Worm (Caenorhabditis elegans) whole organism, young adult: ENCODE results near the gene pes-9.

Experiments used
- B0019.2 ChIP-seq: fragments of 200-800 bp; sonication (Bioruptor generic); conservative IDR thresholded peaks from 2 replicates; pipeline ENCODE4 v1.3.6; 2022; ENCODE audit warnings: missing genetic modification reagents, missing genetic modification characterization, missing compliant biosample characterization
- B0035.1 ChIP-seq: sonication (generic microtip); optimal IDR thresholded peaks from 2 replicates; lab custom pipeline; 2016; ENCODE audit warnings: missing genetic modification characterization, mild to moderate bottlenecking, missing compliant biosample characterization, missing genotype, missing genetic modification reagents
- C17E4.6 ChIP-seq: fragments of 200-800 bp; sonication (Bioruptor generic); IDR thresholded peaks from 2 replicates; pipeline ENCODE4 v1.3.6; 2022; ENCODE audit warnings: missing genetic modification reagents, missing genetic modification characterization, missing compliant biosample characterization
- D2030.7 ChIP-seq: fragments of 200-800 bp; sonication (Bioruptor generic); IDR thresholded peaks from 2 replicates; pipeline ENCODE4 v1.3.6; 2022; ENCODE audit warnings: missing genetic modification reagents, missing genetic modification characterization, missing compliant biosample characterization
- F33H1.4 ChIP-seq: fragments of 200-800 bp; sonication (Bioruptor generic); IDR thresholded peaks from 2 replicates; pipeline ENCODE4 v1.3.6; 2022; ENCODE audit warnings: missing genetic modification reagents, missing genetic modification characterization, missing compliant biosample characterization
- F39B2.1 ChIP-seq: fragments of 200-800 bp; sonication (Bioruptor generic); IDR thresholded peaks from 2 replicates; pipeline ENCODE4 v1.3.6; 2022; ENCODE audit warnings: missing genetic modification reagents, missing genetic modification characterization, missing compliant biosample characterization
- F49E8.2 ChIP-seq: sonication (generic microtip); optimal IDR thresholded peaks from 3 replicates; lab custom pipeline; 2017; ENCODE audit warnings: missing genetic modification characterization, mild to moderate bottlenecking, missing compliant biosample characterization, antibody characterized with exemption, moderate library complexity; ENCODE audit not compliant: insufficient read depth
- F52B5.7 ChIP-seq: sonication (generic microtip); optimal IDR thresholded peaks from 2 replicates; lab custom pipeline; 2016; ENCODE audit warnings: mild to moderate bottlenecking, missing genetic modification characterization, missing compliant biosample characterization
- F55B11.4 ChIP-seq: sonication (generic microtip); optimal IDR thresholded peaks from 2 replicates; lab custom pipeline; 2016; ENCODE audit warnings: missing compliant biosample characterization, missing genetic modification characterization, borderline replicate concordance; ENCODE audit not compliant: insufficient read depth
- T26A5.8 ChIP-seq: sonication (generic microtip); optimal IDR thresholded peaks from 2 replicates; lab custom pipeline; 2016; ENCODE audit warnings: missing genetic modification characterization, missing compliant biosample characterization
- akir-1 ChIP-seq: fragments of 200-800 bp; sonication (Bioruptor generic); optimal IDR thresholded peaks from 2 replicates; lab custom pipeline; 2018; ENCODE audit warnings: mild to moderate bottlenecking, missing genetic modification characterization, moderate library complexity, missing compliant biosample characterization
- aptf-2 ChIP-seq: fragments of 200-800 bp; sonication (Bioruptor generic); conservative IDR thresholded peaks from 2 replicates; pipeline ENCODE4 v1.3.6; 2022; ENCODE audit warnings: missing genetic modification reagents, missing genetic modification characterization, missing compliant biosample characterization
- athp-1 ChIP-seq: sonication (generic microtip); optimal IDR thresholded peaks from 2 replicates; lab custom pipeline; 2017; ENCODE audit warnings: mild to moderate bottlenecking, missing genetic modification characterization, missing compliant biosample characterization
- ceh-58 ChIP-seq: fragments of 200-800 bp; sonication (Bioruptor generic); IDR thresholded peaks from 2 replicates; pipeline ENCODE4 v1.3.6; 2022; ENCODE audit warnings: missing genetic modification characterization, missing compliant biosample characterization
- ceh-91 ChIP-seq: fragments of 200-800 bp; sonication (Bioruptor generic); IDR thresholded peaks from 2 replicates; pipeline ENCODE4 v1.3.6; 2022; ENCODE audit warnings: missing genetic modification reagents, missing genetic modification characterization, missing compliant biosample characterization
- efl-1 ChIP-seq: fragments of 150-350 bp; optimal IDR thresholded peaks from 2 replicates; lab custom pipeline; 2014; ENCODE audit warnings: missing biosample characterization, missing genetic modification reagents, missing genetic modification characterization
- egl-18 ChIP-seq: fragments of 200-800 bp; sonication (Bioruptor generic); IDR thresholded peaks from 2 replicates; pipeline ENCODE4 v1.3.6; 2022; ENCODE audit warnings: missing genetic modification reagents, missing genetic modification characterization, missing compliant biosample characterization
- ekl-4 ChIP-seq: fragments of 200-800 bp; sonication (Bioruptor generic); IDR thresholded peaks from 2 replicates; pipeline ENCODE4 v1.3.6; 2022; ENCODE audit warnings: missing genetic modification reagents, missing genetic modification characterization, missing compliant biosample characterization
- gei-17 ChIP-seq: fragments of 200-800 bp; sonication (Bioruptor generic); optimal IDR thresholded peaks from 2 replicates; lab custom pipeline; 2018; ENCODE audit warnings: mild to moderate bottlenecking, missing genetic modification characterization, missing compliant biosample characterization
- him-1 ChIP-seq: sonication (generic microtip); optimal IDR thresholded peaks from 2 replicates; lab custom pipeline; 2016; ENCODE audit warnings: missing genotype, missing genetic modification reagents, missing genetic modification characterization, missing compliant biosample characterization
- hsf-1 ChIP-seq: fragments of 200-800 bp; sonication (Bioruptor generic); IDR thresholded peaks from 2 replicates; pipeline ENCODE4 v1.3.6; 2022; ENCODE audit warnings: missing genetic modification reagents, missing genetic modification characterization, missing compliant biosample characterization
- let-526 ChIP-seq: fragments of 200-800 bp; sonication (Bioruptor generic); IDR thresholded peaks from 2 replicates; pipeline ENCODE4 v1.3.6; 2022; ENCODE audit warnings: missing genetic modification reagents, missing genetic modification characterization, missing compliant biosample characterization
- lin-35 ChIP-seq, 3 experiments: fragments of 150-350 bp in 2 of 3; sonication (generic microtip) in 1 of 3; optimal IDR thresholded peaks; 2 replicates each; lab custom pipeline; 2014 to 2018; ENCODE audit warnings: missing biosample characterization in 3 of 3, missing genetic modification characterization in 3 of 3, missing genetic modification reagents in 3 of 3
- lin-40 ChIP-seq: sonication (generic microtip); optimal IDR thresholded peaks from 2 replicates; lab custom pipeline; 2016; ENCODE audit warnings: missing genetic modification characterization, mild to moderate bottlenecking, missing compliant biosample characterization, missing genotype, missing genetic modification reagents
- lir-1 ChIP-seq: fragments of 200-800 bp; sonication (Bioruptor generic); conservative IDR thresholded peaks from 2 replicates; pipeline ENCODE4 v1.3.6; 2022; ENCODE audit warnings: missing genetic modification reagents, missing genetic modification characterization, missing compliant biosample characterization
- lsl-1 ChIP-seq: fragments of 200-800 bp; sonication (Bioruptor generic); optimal IDR thresholded peaks from 2 replicates; lab custom pipeline; 2018; ENCODE audit warnings: mild to moderate bottlenecking, missing genetic modification characterization, moderate library complexity, missing compliant biosample characterization
- lsy-27 ChIP-seq: sonication (generic microtip); optimal IDR thresholded peaks from 2 replicates; lab custom pipeline; 2017; ENCODE audit warnings: missing genetic modification characterization, mild to moderate bottlenecking, missing compliant biosample characterization, antibody characterized with exemption, missing genotype, borderline replicate concordance; ENCODE audit not compliant: insufficient read depth
- madf-10 ChIP-seq: sonication (generic microtip); optimal IDR thresholded peaks from 2 replicates; lab custom pipeline; 2016; ENCODE audit warnings: mild to moderate bottlenecking, missing genetic modification characterization, missing compliant biosample characterization
- madf-6 ChIP-seq: fragments of 200-800 bp; sonication (Bioruptor generic); IDR thresholded peaks from 2 replicates; pipeline ENCODE4 v1.3.6; 2022; ENCODE audit warnings: missing genetic modification reagents, missing genetic modification characterization, missing compliant biosample characterization
- mcd-1 ChIP-seq: fragments of 200-800 bp; sonication (Bioruptor generic); IDR thresholded peaks from 2 replicates; pipeline ENCODE4 v1.3.6; 2022; ENCODE audit warnings: missing genetic modification reagents, missing genetic modification characterization, missing compliant biosample characterization
- nfya-2 ChIP-seq: fragments of 200-800 bp; sonication (Bioruptor generic); IDR thresholded peaks from 2 replicates; pipeline ENCODE4 v1.3.6; 2022; ENCODE audit warnings: missing genetic modification reagents, missing genetic modification characterization, missing compliant biosample characterization
- nfyb-1 ChIP-seq: fragments of 200-800 bp; sonication (Bioruptor generic); IDR thresholded peaks from 2 replicates; pipeline ENCODE4 v1.3.6; 2022; ENCODE audit warnings: missing genetic modification reagents, missing genetic modification characterization, missing compliant biosample characterization
- nhr-80 ChIP-seq: sonication (generic microtip); optimal IDR thresholded peaks from 2 replicates; lab custom pipeline; 2016; ENCODE audit warnings: missing genetic modification characterization, missing compliant biosample characterization
- pbrm-1 ChIP-seq: fragments of 200-800 bp; sonication (Bioruptor generic); IDR thresholded peaks from 2 replicates; pipeline ENCODE4 v1.3.6; 2022; ENCODE audit warnings: missing genetic modification reagents, missing genetic modification characterization, missing compliant biosample characterization
- pha-4 ChIP-seq: fragments of 150-350 bp; sonication (generic microtip); optimal IDR thresholded peaks from 2 replicates; lab custom pipeline; 2014; ENCODE audit warnings: missing biosample characterization, missing genetic modification reagents, missing genetic modification characterization
- rcor-1 ChIP-seq: fragments of 200-800 bp; sonication (Bioruptor generic); IDR thresholded peaks from 2 replicates; pipeline ENCODE4 v1.3.6; 2022; ENCODE audit warnings: missing genetic modification reagents, missing genetic modification characterization, missing compliant biosample characterization
- sdz-38 ChIP-seq: sonication (generic microtip); optimal IDR thresholded peaks from 2 replicates; lab custom pipeline; 2016; ENCODE audit warnings: missing genotype, missing genetic modification characterization, missing compliant biosample characterization
- sea-2 ChIP-seq: fragments of 200-800 bp; sonication (Bioruptor generic); IDR thresholded peaks from 2 replicates; pipeline ENCODE4 v1.3.6; 2022; ENCODE audit warnings: missing genetic modification characterization, missing compliant biosample characterization
- snpc-1.1 ChIP-seq: sonication (generic microtip); optimal IDR thresholded peaks from 2 replicates; lab custom pipeline; 2017; ENCODE audit warnings: missing genetic modification characterization, mild to moderate bottlenecking, missing compliant biosample characterization, antibody characterized with exemption, moderate library complexity, missing genotype, missing genetic modification reagents; ENCODE audit not compliant: insufficient read depth
- tbx-9 ChIP-seq: sonication (generic microtip); optimal IDR thresholded peaks from 2 replicates; lab custom pipeline; 2016; ENCODE audit warnings: borderline replicate concordance, missing genetic modification characterization, inconsistent platforms, missing compliant biosample characterization
- tlf-1 ChIP-seq: fragments of 200-800 bp; sonication (Bioruptor generic); optimal IDR thresholded peaks from 2 replicates; lab custom pipeline; 2018; ENCODE audit warnings: mild to moderate bottlenecking, missing genetic modification characterization, missing compliant biosample characterization
- unc-62 ChIP-seq: fragments of 150-350 bp; optimal IDR thresholded peaks from 2 replicates; lab custom pipeline; 2014; ENCODE audit warnings: missing biosample characterization, missing genetic modification reagents, missing genetic modification characterization
- xnd-1 ChIP-seq: sonication (generic microtip); optimal IDR thresholded peaks from 2 replicates; lab custom pipeline; 2016; ENCODE audit warnings: missing genotype, missing genetic modification reagents, missing genetic modification characterization, missing compliant biosample characterization

pes-9 gene

ce11 chrV:14597005-14597680 lies at the start of gene pes-9:
pes-9 (minus strand) TSS chrV:14597034.
- TF ChIP-seq nhr-80 (tag; lab: Kevin White, UChicago) (peak; percentile 52), F55B11.4 (tag; lab: Kevin White, UChicago) (no peak), efl-1 (GFP tag; lab: Kevin White, UChicago) (peak; percentile 12), ceh-58 (GFP tag; lab: Robert Waterston, UW) (no peak), lsl-1 (GFP tag; lab: Kevin White, UChicago) (peak; percentile 74), F33H1.4 (peak; percentile 78), B0019.2 (GFP tag; lab: Robert Waterston, UW) (no peak), madf-6 (peak; percentile 43)

ce11 chrV:14645817-14646789 lies 49.3 kb upstream of the pes-9 start, which contains the start of the genes rfc-1 and pmp-3:
rfc-1 (minus strand) TSS chrV:14645979.
pmp-3 (plus strand) TSS chrV:14646739.
- TF ChIP-seq nfya-2 (GFP tag; lab: Robert Waterston, UW), result no peak
- TF ChIP-seq him-1 (tag; lab: Kevin White, UChicago), result peak; percentile 25
- peak; percentile 81 for TF ChIP-seq mcd-1 (GFP tag; lab: Robert Waterston, UW)
- peak; percentile 76 for TF ChIP-seq ceh-91 (GFP tag; lab: Robert Waterston, UW)
- peak; percentile 92 for TF ChIP-seq efl-1 (GFP tag; lab: Kevin White, UChicago)
- no peak for TF ChIP-seq F39B2.1 (GFP tag; lab: Robert Waterston, UW)
- TF ChIP-seq sdz-38 (tag; lab: Kevin White, UChicago), result no peak
- TF ChIP-seq B0035.1 (tag; lab: Kevin White, UChicago), result no peak
- no peak for TF ChIP-seq athp-1 (tag; lab: Kevin White, UChicago)
- TF ChIP-seq lsy-27 (tag; lab: Kevin White, UChicago), result no peak
- peak; percentile 66 for TF ChIP-seq xnd-1 (tag; lab: Kevin White, UChicago)
- TF ChIP-seq aptf-2, result no peak
- peak in 1 of 3 experiments; percentile 34 for TF ChIP-seq lin-35 (GFP tag; optimal IDR thresholded peaks at IDR 0.05; lab: Kevin White, UChicago)
- no peak for TF ChIP-seq akir-1
- TF ChIP-seq madf-6, result peak; percentile 88
- no peak for TF ChIP-seq lir-1 (GFP tag; lab: Robert Waterston, UW)
- TF ChIP-seq ekl-4 (GFP tag; lab: Robert Waterston, UW), result no peak
- no peak for TF ChIP-seq lin-40 (tag; lab: Kevin White, UChicago)
- TF ChIP-seq rcor-1 (GFP tag; lab: Robert Waterston, UW), result no peak
- peak; percentile 74; the same call in 1 of the 2 replicates for TF ChIP-seq D2030.7 (GFP tag; lab: Robert Waterston, UW)
- TF ChIP-seq F49E8.2 (tag; lab: Kevin White, UChicago), result peak; percentile 69
- no peak for TF ChIP-seq unc-62
- TF ChIP-seq F52B5.7 (tag; lab: Kevin White, UChicago), result no peak
- TF ChIP-seq madf-10 (tag; lab: Kevin White, UChicago), result no peak
- no peak for TF ChIP-seq pha-4 (tag; lab: Kevin White, UChicago)
- no peak for TF ChIP-seq tbx-9 (tag; lab: Kevin White, UChicago)
- TF ChIP-seq T26A5.8 (tag; lab: Kevin White, UChicago), result no peak
- no peak for TF ChIP-seq sea-2 (GFP tag; lab: Robert Waterston, UW)
- TF ChIP-seq tlf-1 (GFP tag; lab: Kevin White, UChicago), result no peak
- TF ChIP-seq pbrm-1, result no peak
- TF ChIP-seq egl-18 (GFP tag; lab: Robert Waterston, UW), result no peak
- TF ChIP-seq gei-17, result no peak
- TF ChIP-seq C17E4.6 (GFP tag; lab: Robert Waterston, UW), result no peak
- TF ChIP-seq B0019.2 (GFP tag; lab: Robert Waterston, UW), result no peak
- peak; percentile 56 for TF ChIP-seq snpc-1.1 (tag; lab: Kevin White, UChicago)
- TF ChIP-seq nfyb-1 (GFP tag; lab: Robert Waterston, UW), result no peak
- no peak for TF ChIP-seq let-526 (GFP tag; lab: Robert Waterston, UW)
- TF ChIP-seq hsf-1 (GFP tag; lab: Robert Waterston, UW), result 0 out of 2 replicates have a peak, but pooled peaks have one; percentile 33
